Fruit fly (Drosophila melanogaster) whole organism, adult: ENCODE results near the gene Phlpp.

Experiments used
- CG12768 ChIP-seq: fragments of 200-800 bp; sonication (Bioruptor generic); optimal IDR thresholded peaks from 2 replicates; lab custom pipeline; 2017; ENCODE audit warnings: missing biosample characterization, missing genetic modification characterization, mild to moderate bottlenecking, moderate library complexity, missing genetic modification reagents
- CG14711 ChIP-seq: fragments of 200-800 bp; sonication (Bioruptor generic); optimal IDR thresholded peaks from 2 replicates; lab custom pipeline; 2018; ENCODE audit warnings: missing biosample characterization, mild to moderate bottlenecking, missing genetic modification characterization, moderate library complexity
- CG5204 ChIP-seq: fragments of 200-800 bp; sonication (Bioruptor generic); optimal IDR thresholded peaks from 2 replicates; lab custom pipeline; 2016; ENCODE audit warnings: missing biosample characterization, missing genetic modification characterization
- Crg-1 ChIP-seq: fragments of 200-800 bp; sonication (Bioruptor generic); optimal IDR thresholded peaks from 2 replicates; lab custom pipeline; 2016; ENCODE audit warnings: missing biosample characterization, missing genetic modification characterization
- Mnt ChIP-seq: fragments of 200-800 bp; sonication (Bioruptor generic); optimal IDR thresholded peaks from 2 replicates; lab custom pipeline; 2016; ENCODE audit warnings: missing biosample characterization, mild to moderate bottlenecking, missing genetic modification characterization
- bab1 ChIP-seq: fragments of 200-800 bp; sonication (Bioruptor generic); optimal IDR thresholded peaks from 3 replicates; lab custom pipeline; 2019; ENCODE audit warnings: missing biosample characterization, mild to moderate bottlenecking, missing genetic modification characterization, moderate library complexity
- cic ChIP-seq: fragments of 200-800 bp; sonication (Bioruptor generic); optimal IDR thresholded peaks from 2 replicates; lab custom pipeline; 2017; ENCODE audit warnings: missing biosample characterization, mild to moderate bottlenecking, missing genetic modification characterization, moderate library complexity
- cnc ChIP-seq, 2 experiments: fragments of >200 bp; optimal IDR thresholded peaks; 2 replicates each; lab custom pipeline; 2017
- kay ChIP-seq: fragments of 200-800 bp; sonication (Bioruptor generic); peaks from one replicate; lab custom pipeline; 2016; ENCODE audit warnings: missing biosample characterization, missing genetic modification characterization, borderline replicate concordance
- ovo ChIP-seq: fragments of 200-800 bp; sonication (Bioruptor generic); optimal IDR thresholded peaks from 2 replicates; lab custom pipeline; 2016; ENCODE audit warnings: missing biosample characterization, missing genetic modification characterization
- toe ChIP-seq: fragments of 200-800 bp; sonication (Bioruptor generic); optimal IDR thresholded peaks from 2 replicates; lab custom pipeline; 2016; ENCODE audit warnings: missing biosample characterization, missing genetic modification characterization

dm6 chr2L:19024744-19025059, 34.2 kb upstream of the Phlpp start:
- TF ChIP-seq CG14711 = no peak
- TF ChIP-seq CG5204 (GFP tag; lab: Kevin White, UChicago) = no peak
- TF ChIP-seq ovo (GFP tag; lab: Kevin White, UChicago) = no peak
- TF ChIP-seq Crg-1 (GFP tag; lab: Kevin White, UChicago) = no peak
- no peak for TF ChIP-seq cnc (optimal IDR thresholded peaks at IDR 0.05; lab: Kevin White, UChicago)
- no peak for TF ChIP-seq toe (GFP tag; lab: Kevin White, UChicago)
- TF ChIP-seq bab1 (GFP tag; lab: Kevin White, UChicago) = no peak
- no peak for TF ChIP-seq Mnt (GFP tag; lab: Kevin White, UChicago)
- TF ChIP-seq kay (GFP tag; lab: Kevin White, UChicago) = no peak
- TF ChIP-seq cic (GFP tag; lab: Kevin White, UChicago) = no peak
- TF ChIP-seq CG12768 (GFP tag; lab: Kevin White, UChicago) = no peak
